Fruit fly (Drosophila melanogaster): ENCODE data around the gene Arp5.

Arp5 gene

dm6 chr3R:18168929-18169350 lies 16.4 kb upstream of the Arp5 start (continued):
- TF ChIP-seq Tbp (GFP tag; optimal IDR thresholded peaks at IDR 0.05), result no peak
- TF ChIP-seq CG6791 (GFP tag; IDR thresholded peaks at IDR 0.05; ENCODE audit: partially characterized antibody), result no peak
- TF ChIP-seq CG34422 (GFP tag; IDR thresholded peaks at IDR 0.05), result 0 out of 3 replicates have a peak, but pooled peaks have one; percentile 36
- peak; percentile 67 for TF ChIP-seq CG17802 (tag; optimal IDR thresholded peaks at IDR 0.05)
- TF ChIP-seq sisA (GFP tag; IDR thresholded peaks at IDR 0.05), result no peak
- no peak for TF ChIP-seq Dip3 (GFP tag; optimal IDR thresholded peaks at IDR 0.05)
- no peak for TF ChIP-seq wor (GFP tag; IDR thresholded peaks at IDR 0.05)
- TF ChIP-seq CG9437 (GFP tag; optimal IDR thresholded peaks at IDR 0.05), result peak; percentile 37
- TF ChIP-seq ATbp (GFP tag; optimal IDR thresholded peaks at IDR 0.05), result peak; percentile 11
- TF ChIP-seq seq (GFP tag; IDR thresholded peaks at IDR 0.05), result no peak
- no peak for TF ChIP-seq dmrt11E (tag; optimal IDR thresholded peaks at IDR 0.05)
- peak; percentile 48 for TF ChIP-seq zen (tag; optimal IDR thresholded peaks at IDR 0.05)
- TF ChIP-seq schlank (tag; optimal IDR thresholded peaks at IDR 0.05), result no peak
- TF ChIP-seq CG12942 (GFP tag; optimal IDR thresholded peaks at IDR 0.05), result no peak
- no peak for TF ChIP-seq mld (GFP tag; IDR thresholded peaks at IDR 0.05; ENCODE audit: partially characterized antibody)
- no peak for TF ChIP-seq CG30020 (tag; optimal IDR thresholded peaks at IDR 0.05)
- no peak for TF ChIP-seq lbe (GFP tag; optimal IDR thresholded peaks at IDR 0.05)
- TF ChIP-seq en (GFP tag; optimal IDR thresholded peaks at IDR 0.05), result no peak
- no peak for TF ChIP-seq org-1 (GFP tag; optimal IDR thresholded peaks at IDR 0.05)
- 0 out of 2 replicates have a peak, but pooled peaks have one; percentile 14 for TF ChIP-seq lmd (GFP tag; IDR thresholded peaks at IDR 0.05)
- no peak for TF ChIP-seq Gsc (GFP tag; IDR thresholded peaks at IDR 0.05)
- no peak for TF ChIP-seq CG8281 (tag; optimal IDR thresholded peaks at IDR 0.05)
- TF ChIP-seq CG18599 (GFP tag; optimal IDR thresholded peaks at IDR 0.05), result peak; percentile 29
- TF ChIP-seq CG10147 (GFP tag; optimal IDR thresholded peaks at IDR 0.05), result no peak
- TF ChIP-seq CG7839 (tag; optimal IDR thresholded peaks at IDR 0.05), result no peak
- TF ChIP-seq CG2678 (tag; optimal IDR thresholded peaks at IDR 0.05), result peak; percentile 13
- no peak for TF ChIP-seq ap (GFP tag; IDR thresholded peaks at IDR 0.05)
- TF ChIP-seq esg (GFP tag; conservative IDR thresholded peaks at IDR 0.05), result no peak
- peak; percentile 81; the same call in 2 of the 3 replicates for TF ChIP-seq CG2199 (GFP tag; IDR thresholded peaks at IDR 0.05)
- no peak for TF ChIP-seq CG6254 (GFP tag; optimal IDR thresholded peaks at IDR 0.05)
- TF ChIP-seq CG3281 (GFP tag; optimal IDR thresholded peaks at IDR 0.05), result no peak
- no peak for TF ChIP-seq TFAM (GFP tag; optimal IDR thresholded peaks at IDR 0.05)
- TF ChIP-seq CG17361 (GFP tag; IDR thresholded peaks at IDR 0.05), result no peak
- TF ChIP-seq sens (GFP tag), result peak; percentile 79
- no peak for TF ChIP-seq yki (optimal IDR thresholded peaks at IDR 0.05)
- peak; percentile 26 for TF ChIP-seq dmrt99B (tag; optimal IDR thresholded peaks at IDR 0.05)
- TF ChIP-seq CG10462 (GFP tag; optimal IDR thresholded peaks at IDR 0.05), result no peak
- no peak for TF ChIP-seq Sox102F (GFP tag; optimal IDR thresholded peaks at IDR 0.05)
- TF ChIP-seq CG31365 (tag; optimal IDR thresholded peaks at IDR 0.05), result no peak
- TF ChIP-seq tio (GFP tag; optimal IDR thresholded peaks at IDR 0.05), result no peak
- no peak for TF ChIP-seq nom (GFP tag; optimal IDR thresholded peaks at IDR 0.05)
- TF ChIP-seq CG7786 (GFP tag; optimal IDR thresholded peaks at IDR 0.05), result no peak
- TF ChIP-seq MBD-R2 (GFP tag; IDR thresholded peaks at IDR 0.05), result no peak
- TF ChIP-seq Med (GFP tag), result peak; percentile 75
- TF ChIP-seq gcm2 (GFP tag; optimal IDR thresholded peaks at IDR 0.05), result no peak
- TF ChIP-seq CG32767 (GFP tag; IDR thresholded peaks at IDR 0.05), result no peak
- no peak for TF ChIP-seq slp2 (GFP tag; optimal IDR thresholded peaks at IDR 0.05)
- TF ChIP-seq CG30403 (GFP tag; optimal IDR thresholded peaks at IDR 0.05), result no peak
- TF ChIP-seq CG14014 (GFP tag; IDR thresholded peaks at IDR 0.05), result no peak
- no peak for TF ChIP-seq CrebB (tag; optimal IDR thresholded peaks at IDR 0.05)
- no peak for TF ChIP-seq CG10565 (GFP tag; optimal IDR thresholded peaks at IDR 0.05)
- TF ChIP-seq Bteb2 (GFP tag; optimal IDR thresholded peaks at IDR 0.05), result no peak
